Worm (Caenorhabditis elegans): ENCODE measurements around the gene ZK697.14.
A peak's percentile ranks its signal among the peaks of the same experiment; 100 is the strongest.

Gene ZK697.14

ce11 chrV:1755589-1755988 lies at the start of gene ZK697.14:
Gene ZK697.14 (minus strand): TSS chrV:1755689.
- TF ChIP-seq R02D3.7 (tag; optimal IDR thresholded peaks at IDR 0.05), result no peak
- TF ChIP-seq aly-2 (tag; optimal IDR thresholded peaks at IDR 0.05), result no peak
- no peak for TF ChIP-seq pqm-1 (tag; optimal IDR thresholded peaks at IDR 0.05)
- no peak for TF ChIP-seq nhr-11 (tag; optimal IDR thresholded peaks at IDR 0.05)
- no peak for TF ChIP-seq nhr-43 (tag; optimal IDR thresholded peaks at IDR 0.05; ENCODE audit: poor library complexity, severe bottlenecking)
- no peak for TF ChIP-seq pha-4 (tag; optimal IDR thresholded peaks at IDR 0.05)
- no peak for TF ChIP-seq elt-3 (tag; optimal IDR thresholded peaks at IDR 0.05)
- TF ChIP-seq zag-1 (tag; optimal IDR thresholded peaks at IDR 0.05), result no peak
- TF ChIP-seq egl-27 (tag; optimal IDR thresholded peaks at IDR 0.05), result no peak
- no peak for TF ChIP-seq nhr-77 (tag; optimal IDR thresholded peaks at IDR 0.05)
- no peak for TF ChIP-seq nfya-1 (tag; optimal IDR thresholded peaks at IDR 0.05; ENCODE audit: insufficient read depth)
- no peak for TF ChIP-seq ZK546.5 (tag; optimal IDR thresholded peaks at IDR 0.05)
- TF ChIP-seq elt-1 (tag; optimal IDR thresholded peaks at IDR 0.05), result no peak
- TF ChIP-seq eor-1 (tag; optimal IDR thresholded peaks at IDR 0.05), result no peak
- TF ChIP-seq unc-39 (tag; optimal IDR thresholded peaks at IDR 0.05), result no peak
- no peak for TF ChIP-seq fos-1 (tag; optimal IDR thresholded peaks at IDR 0.05)
- TF ChIP-seq nhr-25 (tag; optimal IDR thresholded peaks at IDR 0.05), result no peak

DNA sequence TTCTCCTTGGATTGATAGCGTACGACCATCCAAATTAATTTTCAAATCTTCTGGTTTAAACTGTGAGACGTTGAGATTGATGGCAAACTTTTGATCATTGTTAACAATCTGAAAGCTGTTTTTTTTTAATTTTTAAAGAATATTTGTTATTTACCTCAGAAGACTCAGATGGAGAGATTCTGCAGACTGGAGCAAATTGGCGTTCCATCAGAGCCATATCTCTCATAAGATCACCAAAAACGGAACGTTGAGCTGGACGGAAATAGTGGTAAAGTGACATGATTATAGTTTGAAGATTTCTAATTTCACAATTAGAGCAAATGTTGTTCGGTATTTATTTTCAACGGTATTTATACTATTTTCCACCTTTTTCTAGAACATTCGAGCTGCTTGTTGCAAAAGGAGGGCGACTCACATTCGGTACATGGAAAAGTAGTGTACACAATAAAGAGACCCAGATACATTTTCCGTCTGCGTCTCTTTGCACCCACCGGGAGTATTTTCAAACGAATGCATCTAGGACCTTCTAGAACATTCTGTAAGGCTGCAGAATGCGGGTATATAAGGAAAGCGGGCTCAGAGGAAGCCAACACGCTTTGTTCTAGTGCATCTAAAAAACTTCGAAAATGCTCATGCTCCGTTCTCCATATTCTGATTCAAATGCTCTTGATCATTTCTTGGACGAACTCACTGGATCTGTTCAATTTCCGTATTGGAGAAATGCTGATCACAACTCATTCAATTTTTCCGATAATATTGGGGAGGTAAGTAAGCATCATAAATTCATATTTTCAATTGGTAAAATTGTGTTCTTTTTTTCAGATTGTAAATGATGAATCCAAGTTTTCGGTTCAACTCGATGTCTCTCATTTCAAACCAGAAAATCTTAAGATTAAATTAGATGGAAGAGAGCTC lies 49.4 kb upstream of the ZK697.14 start, which contains the start of the genes hsp-16.2 and hsp-16.41:
TSS of gene hsp-16.2 (minus strand) at position 313 of the 915 bp plus-strand sequence.
TSS of gene hsp-16.41 (plus strand) at position 534 of the 915 bp plus-strand sequence.
- TF ChIP-seq nhr-11 (tag; optimal IDR thresholded peaks at IDR 0.05), result no peak
- no peak for TF ChIP-seq nhr-76 (tag; optimal IDR thresholded peaks at IDR 0.05)
- TF ChIP-seq lin-39 (tag; optimal IDR thresholded peaks at IDR 0.05), result peak; percentile 49
- TF ChIP-seq nhr-25 (tag; optimal IDR thresholded peaks at IDR 0.05), result peak; percentile 6
- TF ChIP-seq hmg-11 (tag; optimal IDR thresholded peaks at IDR 0.05), result peak; percentile 29
- no peak for TF ChIP-seq ztf-11 (tag; optimal IDR thresholded peaks at IDR 0.05)
- no peak for TF ChIP-seq egl-27 (tag; optimal IDR thresholded peaks at IDR 0.05)
- TF ChIP-seq unc-62 (GFP tag; optimal IDR thresholded peaks at IDR 0.05), result no peak
- TF ChIP-seq elt-2 (tag; optimal IDR thresholded peaks at IDR 0.05), result peak; percentile 28
- TF ChIP-seq nhr-12 (tag; optimal IDR thresholded peaks at IDR 0.05), result no peak
- TF ChIP-seq jun-1 (tag; optimal IDR thresholded peaks at IDR 0.05), result no peak
- no peak for TF ChIP-seq ceh-28 (tag; optimal IDR thresholded peaks at IDR 0.05)
- peak; percentile 46 for TF ChIP-seq lsy-12 (tag; optimal IDR thresholded peaks at IDR 0.05)
- peak; percentile 62 for TF ChIP-seq pha-4 (tag; optimal IDR thresholded peaks at IDR 0.05)
- TF ChIP-seq skn-1 (tag; optimal IDR thresholded peaks at IDR 0.05), result peak; percentile 40
- TF ChIP-seq sea-2 (GFP tag; optimal IDR thresholded peaks at IDR 0.05), result peak; percentile 65
- TF ChIP-seq ceh-16 (tag; optimal IDR thresholded peaks at IDR 0.05), result no peak
- TF ChIP-seq egl-5 (tag; optimal IDR thresholded peaks at IDR 0.05), result no peak
- peak in 1 of 2 experiments; percentile 69 for TF ChIP-seq eor-1 (tag; optimal IDR thresholded peaks at IDR 0.05)
- TF ChIP-seq ZK546.5 (tag; optimal IDR thresholded peaks at IDR 0.05), result no peak
- peak; percentile 81 for TF ChIP-seq nfya-1 (tag; optimal IDR thresholded peaks at IDR 0.05; ENCODE audit: insufficient read depth)
- TF ChIP-seq ztf-4 (tag; optimal IDR thresholded peaks at IDR 0.05), result no peak
- peak; percentile 95 for TF ChIP-seq ama-1 (optimal IDR thresholded peaks at IDR 0.05)

DNA sequence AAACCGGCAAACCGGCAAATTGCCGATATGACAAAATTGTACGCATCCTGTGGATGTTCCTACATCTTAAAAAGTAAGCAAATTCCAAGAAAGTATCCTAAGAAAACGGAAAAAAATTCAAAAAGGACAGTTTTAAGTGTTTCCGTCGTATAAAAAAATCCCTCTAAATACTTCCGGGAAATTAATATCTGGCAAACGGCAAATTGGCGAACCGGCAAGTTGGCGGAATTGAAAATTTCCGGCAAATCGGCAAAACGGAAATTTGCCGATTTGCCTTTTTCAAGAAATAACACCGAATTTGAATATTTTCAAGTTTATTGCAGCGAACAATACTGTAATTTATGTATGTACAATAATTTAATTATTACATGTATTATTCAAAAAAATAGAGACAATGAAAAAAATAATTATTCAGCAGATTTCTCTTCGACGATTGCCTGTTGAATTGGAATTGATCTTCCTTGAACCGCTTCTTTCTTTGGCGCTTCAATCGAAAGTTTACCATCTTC lies 48.6 kb upstream of the ZK697.14 start:
- no peak for TF ChIP-seq aly-2 (tag; optimal IDR thresholded peaks at IDR 0.05)
- TF ChIP-seq fkh-10 (GFP tag; optimal IDR thresholded peaks at IDR 0.05), result no peak
- peak; percentile 37 for TF ChIP-seq pha-4 (tag; optimal IDR thresholded peaks at IDR 0.05)
- TF ChIP-seq lsy-12 (tag; optimal IDR thresholded peaks at IDR 0.05), result no peak
- TF ChIP-seq ztf-4 (tag; optimal IDR thresholded peaks at IDR 0.05), result no peak
- no peak for TF ChIP-seq lin-39 (tag; optimal IDR thresholded peaks at IDR 0.05)
- TF ChIP-seq fkh-2 (tag; optimal IDR thresholded peaks at IDR 0.05), result no peak
- TF ChIP-seq tbx-2 (tag; optimal IDR thresholded peaks at IDR 0.05), result no peak
- TF ChIP-seq ama-1 (optimal IDR thresholded peaks at IDR 0.05), result peak; percentile 92
- TF ChIP-seq nfya-1 (tag; optimal IDR thresholded peaks at IDR 0.05; ENCODE audit: insufficient read depth), result peak; percentile 12
- TF ChIP-seq skn-1 (tag; optimal IDR thresholded peaks at IDR 0.05), result no peak
- TF ChIP-seq mml-1 (tag; optimal IDR thresholded peaks at IDR 0.05), result no peak
- TF ChIP-seq nhr-77 (tag; optimal IDR thresholded peaks at IDR 0.05), result no peak
- no peak for TF ChIP-seq nhr-237 (tag; optimal IDR thresholded peaks at IDR 0.05)
- no peak for TF ChIP-seq ceh-9 (tag; optimal IDR thresholded peaks at IDR 0.05)
- no peak for TF ChIP-seq nhr-25 (tag; optimal IDR thresholded peaks at IDR 0.05)
- TF ChIP-seq egl-5 (tag; optimal IDR thresholded peaks at IDR 0.05), result no peak
- no peak for TF ChIP-seq ceh-16 (tag; optimal IDR thresholded peaks at IDR 0.05)
- no peak for TF ChIP-seq nhr-23 (tag; optimal IDR thresholded peaks at IDR 0.05)
- TF ChIP-seq elt-1 (tag; optimal IDR thresholded peaks at IDR 0.05), result no peak

Measured in whole organism, L3 larva.